Worm (Caenorhabditis elegans) whole organism, young adult: Measurements from ENCODE around the gene srt-8.

Source experiments
- F10E7.11 ChIP-seq: sonication (generic microtip); optimal IDR thresholded peaks from 2 replicates; lab custom pipeline; 2017; ENCODE audit warnings: mild to moderate bottlenecking, missing genetic modification characterization, moderate library complexity, missing compliant biosample characterization
- F22D6.2 ChIP-seq: sonication (generic microtip); optimal IDR thresholded peaks from 2 replicates; lab custom pipeline; 2016; ENCODE audit warnings: mild to moderate bottlenecking, missing genetic modification characterization, missing compliant biosample characterization
- F23B12.7 ChIP-seq: sonication (generic microtip); optimal IDR thresholded peaks from 2 replicates; lab custom pipeline; 2017; ENCODE audit warnings: missing genetic modification characterization, mild to moderate bottlenecking, missing compliant biosample characterization, antibody characterized with exemption, moderate library complexity; ENCODE audit not compliant: insufficient read depth
- F39B2.1 ChIP-seq: fragments of 200-800 bp; sonication (Bioruptor generic); IDR thresholded peaks from 2 replicates; pipeline ENCODE4 v1.3.6; 2022; ENCODE audit warnings: missing genetic modification reagents, missing genetic modification characterization, missing compliant biosample characterization
- F52B5.7 ChIP-seq: sonication (generic microtip); optimal IDR thresholded peaks from 2 replicates; lab custom pipeline; 2016; ENCODE audit warnings: mild to moderate bottlenecking, missing genetic modification characterization, missing compliant biosample characterization
- F57A8.1 ChIP-seq: fragments of 200-800 bp; sonication (Bioruptor generic); optimal IDR thresholded peaks from 2 replicates; lab custom pipeline; 2018; ENCODE audit warnings: mild to moderate bottlenecking, missing genetic modification characterization, moderate library complexity, missing compliant biosample characterization
- K12H6.12 ChIP-seq: fragments of 200-800 bp; sonication (Bioruptor generic); optimal IDR thresholded peaks from 2 replicates; lab custom pipeline; 2018; ENCODE audit warnings: mild to moderate bottlenecking, missing genetic modification characterization, missing compliant biosample characterization
- Y95B8A.8 ChIP-seq: fragments of 200-800 bp; sonication (Bioruptor generic); IDR thresholded peaks from 2 replicates; pipeline ENCODE4 v1.3.6; 2022; ENCODE audit warnings: missing genetic modification reagents, missing genetic modification characterization, missing compliant biosample characterization
- akir-1 ChIP-seq: fragments of 200-800 bp; sonication (Bioruptor generic); optimal IDR thresholded peaks from 2 replicates; lab custom pipeline; 2018; ENCODE audit warnings: mild to moderate bottlenecking, missing genetic modification characterization, moderate library complexity, missing compliant biosample characterization
- ama-1 ChIP-seq, 3 experiments: fragments of 150-350 bp in 1 of 3; sonication (generic microtip) in 2 of 3; optimal IDR thresholded peaks; 2 replicates each; lab custom pipeline; 2014 to 2018; ENCODE audit warnings: missing biosample characterization in 2 of 3, missing genetic modification characterization in 2 of 3, missing genetic modification reagents in 2 of 3
- cebp-1 ChIP-seq, 2 experiments: fragments of 200-800 bp in 1 of 2; sonication (Bioruptor generic) in 1 of 2; sonication (generic microtip) in 1 of 2; IDR thresholded peaks in 1 of 2; optimal IDR thresholded peaks in 1 of 2; 2 replicates each; pipeline versions ENCODE4 v1.3.6 to Lab custom; 2017 to 2022; ENCODE audit warnings: missing compliant biosample characterization in 2 of 2, missing genetic modification characterization in 2 of 2, mild to moderate bottlenecking in 1 of 2, missing genetic modification reagents in 1 of 2, moderate library complexity in 1 of 2
- ceh-100 ChIP-seq: fragments of 200-800 bp; sonication (Bioruptor generic); IDR thresholded peaks from 2 replicates; pipeline ENCODE4 v1.3.6; 2022; ENCODE audit warnings: missing genetic modification reagents, missing genetic modification characterization, missing compliant biosample characterization
- ceh-27 ChIP-seq: fragments of 200-800 bp; sonication (Bioruptor generic); optimal IDR thresholded peaks from 2 replicates; lab custom pipeline; 2018; ENCODE audit warnings: mild to moderate bottlenecking, missing genetic modification characterization, moderate library complexity, missing compliant biosample characterization
- ceh-91 ChIP-seq: fragments of 200-800 bp; sonication (Bioruptor generic); IDR thresholded peaks from 2 replicates; pipeline ENCODE4 v1.3.6; 2022; ENCODE audit warnings: missing genetic modification reagents, missing genetic modification characterization, missing compliant biosample characterization
- die-1 ChIP-seq: sonication (generic microtip); optimal IDR thresholded peaks from 2 replicates; lab custom pipeline; 2016; ENCODE audit warnings: missing genotype, mild to moderate bottlenecking, missing genetic modification characterization, missing compliant biosample characterization
- dox-1 ChIP-seq: fragments of 200-800 bp; sonication (Bioruptor generic); IDR thresholded peaks from 2 replicates; pipeline ENCODE4 v1.3.6; 2022; ENCODE audit warnings: missing genetic modification reagents, missing genetic modification characterization, missing compliant biosample characterization
- dpff-1 ChIP-seq: sonication (generic microtip); optimal IDR thresholded peaks from 2 replicates; lab custom pipeline; 2017; ENCODE audit warnings: mild to moderate bottlenecking, missing genetic modification characterization, missing compliant biosample characterization
- efl-1 ChIP-seq: fragments of 150-350 bp; optimal IDR thresholded peaks from 2 replicates; lab custom pipeline; 2014; ENCODE audit warnings: missing biosample characterization, missing genetic modification reagents, missing genetic modification characterization
- ekl-4 ChIP-seq: fragments of 200-800 bp; sonication (Bioruptor generic); IDR thresholded peaks from 2 replicates; pipeline ENCODE4 v1.3.6; 2022; ENCODE audit warnings: missing genetic modification reagents, missing genetic modification characterization, missing compliant biosample characterization
- him-1 ChIP-seq: sonication (generic microtip); optimal IDR thresholded peaks from 2 replicates; lab custom pipeline; 2016; ENCODE audit warnings: missing genotype, missing genetic modification reagents, missing genetic modification characterization, missing compliant biosample characterization
- hmg-20 ChIP-seq: fragments of 200-800 bp; sonication (Bioruptor generic); IDR thresholded peaks from 2 replicates; pipeline ENCODE4 v1.3.6; 2022; ENCODE audit warnings: missing genetic modification reagents, missing genetic modification characterization, missing compliant biosample characterization
- lsl-1 ChIP-seq: fragments of 200-800 bp; sonication (Bioruptor generic); optimal IDR thresholded peaks from 2 replicates; lab custom pipeline; 2018; ENCODE audit warnings: mild to moderate bottlenecking, missing genetic modification characterization, moderate library complexity, missing compliant biosample characterization
- mes-4 ChIP-seq: sonication (generic microtip); optimal IDR thresholded peaks from 2 replicates; lab custom pipeline; 2016; ENCODE audit warnings: missing genotype, missing genetic modification characterization, missing compliant biosample characterization
- mxl-1 ChIP-seq: sonication (generic microtip); optimal IDR thresholded peaks from 2 replicates; lab custom pipeline; 2016; ENCODE audit warnings: missing genetic modification characterization, missing compliant biosample characterization
- nfya-2 ChIP-seq: fragments of 200-800 bp; sonication (Bioruptor generic); IDR thresholded peaks from 2 replicates; pipeline ENCODE4 v1.3.6; 2022; ENCODE audit warnings: missing genetic modification reagents, missing genetic modification characterization, missing compliant biosample characterization
- nhr-179 ChIP-seq: sonication (generic microtip); optimal IDR thresholded peaks from 2 replicates; lab custom pipeline; 2016; ENCODE audit warnings: mild to moderate bottlenecking, missing genetic modification characterization, missing compliant biosample characterization
- nhr-27 ChIP-seq: fragments of 200-800 bp; sonication (Bioruptor generic); optimal IDR thresholded peaks from 2 replicates; lab custom pipeline; 2018; ENCODE audit warnings: mild to moderate bottlenecking, missing genetic modification characterization, moderate library complexity, missing compliant biosample characterization
- nhr-80 ChIP-seq: sonication (generic microtip); optimal IDR thresholded peaks from 2 replicates; lab custom pipeline; 2016; ENCODE audit warnings: missing genetic modification characterization, missing compliant biosample characterization
- rpc-1 ChIP-seq, 2 experiments: fragments of 150-350 bp in 1 of 2; sonication (generic microtip) in 1 of 2; optimal IDR thresholded peaks; 2 replicates each; lab custom pipeline; 2014 to 2018; ENCODE audit warnings: missing biosample characterization in 1 of 2, missing genetic modification characterization in 1 of 2, missing genetic modification reagents in 1 of 2, missing genotype in 1 of 2
- snpc-1.1 ChIP-seq: sonication (generic microtip); optimal IDR thresholded peaks from 2 replicates; lab custom pipeline; 2017; ENCODE audit warnings: missing genetic modification characterization, mild to moderate bottlenecking, missing compliant biosample characterization, antibody characterized with exemption, moderate library complexity, missing genotype, missing genetic modification reagents; ENCODE audit not compliant: insufficient read depth
- somi-1 ChIP-seq: fragments of 200-800 bp; sonication (Bioruptor generic); optimal IDR thresholded peaks from 2 replicates; lab custom pipeline; 2018; ENCODE audit warnings: mild to moderate bottlenecking, missing genetic modification characterization, missing compliant biosample characterization
- tbx-9 ChIP-seq: sonication (generic microtip); optimal IDR thresholded peaks from 2 replicates; lab custom pipeline; 2016; ENCODE audit warnings: borderline replicate concordance, missing genetic modification characterization, inconsistent platforms, missing compliant biosample characterization
- zfh-2 ChIP-seq: fragments of 200-800 bp; sonication (Bioruptor generic); conservative IDR thresholded peaks from 2 replicates; pipeline ENCODE4 v1.3.6; 2022; ENCODE audit warnings: missing genetic modification reagents, missing genetic modification characterization, missing compliant biosample characterization
- ztf-18 ChIP-seq: sonication (generic microtip); optimal IDR thresholded peaks from 2 replicates; lab custom pipeline; 2016; ENCODE audit warnings: missing genotype, mild to moderate bottlenecking, missing genetic modification characterization, missing compliant biosample characterization
- ztf-26 ChIP-seq: sonication (generic microtip); optimal IDR thresholded peaks from 2 replicates; lab custom pipeline; 2017; ENCODE audit warnings: missing genetic modification characterization, missing compliant biosample characterization
- ztf-3 ChIP-seq: fragments of 200-800 bp; sonication (Bioruptor generic); optimal IDR thresholded peaks from 2 replicates; lab custom pipeline; 2018; ENCODE audit warnings: mild to moderate bottlenecking, missing genetic modification characterization, missing compliant biosample characterization

The srt-8 gene

ce11 chrV:3106785-3107184 is 20.4 kb downstream of the srt-8 start (continued):
- TF ChIP-seq somi-1 (GFP tag; lab: Kevin White, UChicago) (no peak), K12H6.12 (tag; lab: Kevin White, UChicago) (no peak), lsl-1 (GFP tag; lab: Kevin White, UChicago) (no peak), snpc-1.1 (tag; lab: Kevin White, UChicago) (peak; percentile 63), akir-1 (GFP tag; lab: Kevin White, UChicago) (no peak), ceh-91 (no peak)

- TF ChIP-seq tbx-9 (tag; lab: Kevin White, UChicago) (no peak), nhr-27 (no peak), snpc-1.1 (tag; lab: Kevin White, UChicago) (no peak), rpc-1 (optimal IDR thresholded peaks at IDR 0.05; lab: Kevin White, UChicago) (no peak), rpc-1 (tag; optimal IDR thresholded peaks at IDR 0.05; lab: Kevin White, UChicago) (no peak), cebp-1 (GFP tag; IDR thresholded peaks at IDR 0.05; lab: Robert Waterston, UW) (no peak), cebp-1 (tag; optimal IDR thresholded peaks at IDR 0.05; lab: Kevin White, UChicago) (no peak), die-1 (no peak), lsl-1 (GFP tag; lab: Kevin White, UChicago) (no peak), ztf-26 (no peak), dox-1 (GFP tag; lab: Robert Waterston, UW) (no peak), nhr-80 (tag; lab: Kevin White, UChicago) (no peak), nhr-179 (tag; lab: Kevin White, UChicago) (no peak), Y95B8A.8 (GFP tag; lab: Robert Waterston, UW) (no peak), F57A8.1 (GFP tag; lab: Kevin White, UChicago) (no peak), ceh-100 (GFP tag; lab: Robert Waterston, UW) (no peak), him-1 (tag; lab: Kevin White, UChicago) (no peak)
Measured at ce11 chrV:3107450-3107849, 21.1 kb downstream of the srt-8 start, which contains the start of gene str-68. str-68 (minus strand) TSS chrV:3107550.

ce11 chrV:3112198-3112597 is 25.8 kb downstream of the srt-8 start:
- no peak for TF ChIP-seq ceh-27
- no peak for TF ChIP-seq F23B12.7 (tag; lab: Kevin White, UChicago)
- no peak for TF ChIP-seq F52B5.7
- TF ChIP-seq ama-1 (optimal IDR thresholded peaks at IDR 0.05; lab: Kevin White, UChicago) = no peak
- TF ChIP-seq ama-1 (GFP tag; optimal IDR thresholded peaks at IDR 0.05; lab: Kevin White, UChicago) = no peak
- no peak for TF ChIP-seq F22D6.2 (tag; lab: Kevin White, UChicago)
- TF ChIP-seq efl-1 (GFP tag; lab: Kevin White, UChicago) = no peak
- TF ChIP-seq hmg-20 (GFP tag; lab: Robert Waterston, UW) = no peak
- TF ChIP-seq ztf-3 (GFP tag; lab: Kevin White, UChicago) = no peak
- no peak for TF ChIP-seq nfya-2 (GFP tag; lab: Robert Waterston, UW)
- TF ChIP-seq F10E7.11 (tag; lab: Kevin White, UChicago) = no peak
- TF ChIP-seq F39B2.1 = no peak
- no peak for TF ChIP-seq ztf-18 (tag; lab: Kevin White, UChicago)
- TF ChIP-seq ekl-4 (GFP tag; lab: Robert Waterston, UW) = no peak
- TF ChIP-seq Y95B8A.8 (GFP tag; lab: Robert Waterston, UW) = no peak
- no peak for TF ChIP-seq nhr-80 (tag; lab: Kevin White, UChicago)
- no peak for TF ChIP-seq mes-4 (tag; lab: Kevin White, UChicago)
- no peak for TF ChIP-seq him-1 (tag; lab: Kevin White, UChicago)
- no peak for TF ChIP-seq zfh-2
- TF ChIP-seq dpff-1 (tag; lab: Kevin White, UChicago) = no peak
- TF ChIP-seq mxl-1 (tag; lab: Kevin White, UChicago) = no peak
